Fruit fly (Drosophila melanogaster): ENCODE data around the gene asf1.

asf1 gene

dm6 chr3L:19618072-19618958 is at the start of gene asf1:
asf1 (plus strand) TSS chr3L:19618894.
- TF ChIP-seq CG17801 (GFP tag; optimal IDR thresholded peaks at IDR 0.05; ENCODE audit: partially characterized antibody): no peak

- TF ChIP-seq CG17801 (GFP tag; optimal IDR thresholded peaks at IDR 0.05; ENCODE audit: partially characterized antibody): no peak
Measured at dm6 chr3L:19568999-19569398, 49.7 kb upstream of the asf1 start.

- TF ChIP-seq CG17801 (GFP tag; optimal IDR thresholded peaks at IDR 0.05; ENCODE audit: partially characterized antibody): no peak
Measured at dm6 chr3L:19569407-19569806, 49.3 kb upstream of the asf1 start.

- no peak for TF ChIP-seq CG17801 (GFP tag; optimal IDR thresholded peaks at IDR 0.05; ENCODE audit: partially characterized antibody)
Measured at dm6 chr3L:19574452-19574851, 44.2 kb upstream of the asf1 start.

- TF ChIP-seq CG17801 (GFP tag; optimal IDR thresholded peaks at IDR 0.05; ENCODE audit: partially characterized antibody): no peak
Measured at dm6 chr3L:19575650-19576049, 43.0 kb upstream of the asf1 start.

dm6 chr3L:19579346-19579745 is 39.3 kb upstream of the asf1 start:
- no peak for TF ChIP-seq CG17801 (GFP tag; optimal IDR thresholded peaks at IDR 0.05; ENCODE audit: partially characterized antibody)

dm6 chr3L:19580709-19581227 is 37.9 kb upstream of the asf1 start:
- no peak for TF ChIP-seq CG17801 (GFP tag; optimal IDR thresholded peaks at IDR 0.05; ENCODE audit: partially characterized antibody)

- TF ChIP-seq CG17801 (GFP tag; optimal IDR thresholded peaks at IDR 0.05; ENCODE audit: partially characterized antibody): no peak
Measured at dm6 chr3L:19584369-19584915, 34.3 kb upstream of the asf1 start, which contains the start of gene Shal. Shal (minus strand) TSS chr3L:19584568.

dm6 chr3L:19585979-19586378 is 32.7 kb upstream of the asf1 start, which contains the start of the genes CG9231 and CG9330:
CG9231 (minus strand) TSS chr3L:19586003.
CG9330 (plus strand) TSS chr3L:19586253.
- TF ChIP-seq CG17801 (GFP tag; optimal IDR thresholded peaks at IDR 0.05; ENCODE audit: partially characterized antibody): peak; percentile 20

dm6 chr3L:19590422-19590821 is 28.3 kb upstream of the asf1 start, which contains the start of gene CG14100:
CG14100 (minus strand) TSS chr3L:19590524.
- peak; percentile 100 for TF ChIP-seq CG17801 (GFP tag; optimal IDR thresholded peaks at IDR 0.05; ENCODE audit: partially characterized antibody)

- TF ChIP-seq CG17801 (GFP tag; optimal IDR thresholded peaks at IDR 0.05; ENCODE audit: partially characterized antibody): no peak
Measured at dm6 chr3L:19598369-19599148, 20.1 kb upstream of the asf1 start, which contains the start of the genes ash1 and Taf6. ash1 (minus strand) TSS chr3L:19598755. Taf6 (plus strand) TSS chr3L:19599088.

dm6 chr3L:19601413-19601812 is 17.3 kb upstream of the asf1 start, which contains the start of gene CG9368:
CG9368 (plus strand) TSS chr3L:19601633.
- TF ChIP-seq CG17801 (GFP tag; optimal IDR thresholded peaks at IDR 0.05; ENCODE audit: partially characterized antibody): no peak

- no peak for TF ChIP-seq CG17801 (GFP tag; optimal IDR thresholded peaks at IDR 0.05; ENCODE audit: partially characterized antibody)
Measured at dm6 chr3L:19605974-19606497, 12.7 kb upstream of the asf1 start, which contains the start of the genes lush and CG9372. lush (minus strand) TSS chr3L:19606090. CG9372 (plus strand) TSS chr3L:19606208.

- TF ChIP-seq CG17801 (GFP tag; optimal IDR thresholded peaks at IDR 0.05; ENCODE audit: partially characterized antibody): peak; percentile 99
Measured at dm6 chr3L:19612172-19612571, 6.5 kb upstream of the asf1 start, which contains the start of the genes Lon and PIG-F. Lon (minus strand) TSS chr3L:19612199. PIG-F (plus strand) TSS chr3L:19612455.
